Worm (Caenorhabditis elegans): ENCODE data around the gene lact-5.

DNA sequence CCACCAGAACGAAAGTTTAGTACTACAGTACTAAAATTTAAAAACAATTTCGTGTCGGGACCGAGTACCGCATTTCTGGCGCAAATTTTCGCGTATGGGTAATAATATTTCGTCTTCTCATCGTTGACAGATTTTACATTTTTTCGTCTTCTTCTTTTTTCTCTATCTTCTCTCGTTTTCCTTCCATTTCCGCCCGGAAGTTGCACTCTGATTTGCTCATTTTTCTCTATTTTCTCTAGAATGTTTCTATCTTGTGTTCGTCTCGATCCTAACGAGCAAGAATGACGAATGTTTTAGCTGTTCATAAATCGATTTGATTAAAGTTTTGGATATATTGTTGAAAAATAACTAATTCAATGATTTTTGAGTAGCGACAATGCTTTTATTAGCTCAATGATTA, 34.0 kb upstream of the lact-5 start:
- TF ChIP-seq flt-1 (GFP tag; IDR thresholded peaks at IDR 0.05) (no peak), tbx-37 (GFP tag; conservative IDR thresholded peaks at IDR 0.05) (no peak), ama-1 (optimal IDR thresholded peaks at IDR 0.05) (no peak), F13C5.2 (tag; optimal IDR thresholded peaks at IDR 0.05) (no peak)
